Worm (Caenorhabditis elegans) whole organism, L3 larva: ENCODE measurements around the gene Y62H9A.13.

Experiments
- R02D3.7 ChIP-seq: fragments of 150-350 bp; optimal IDR thresholded peaks from 2 replicates; lab custom pipeline; 2014; ENCODE audit warnings: missing biosample characterization, missing genetic modification characterization
- ZK546.5 ChIP-seq: sonication (generic microtip); optimal IDR thresholded peaks from 2 replicates; lab custom pipeline; 2017; ENCODE audit warnings: missing biosample characterization, missing genetic modification characterization
- aly-2 ChIP-seq: fragments of 150-350 bp; optimal IDR thresholded peaks from 2 replicates; lab custom pipeline; 2014; ENCODE audit warnings: missing biosample characterization, missing genetic modification characterization
- ama-1 ChIP-seq: fragments of 150-350 bp; optimal IDR thresholded peaks from 2 replicates; lab custom pipeline; 2018
- ceh-16 ChIP-seq: sonication (generic microtip); optimal IDR thresholded peaks from 2 replicates; lab custom pipeline; 2017; ENCODE audit warnings: missing biosample characterization, missing genetic modification characterization
- ceh-28 ChIP-seq: fragments of 150-350 bp; optimal IDR thresholded peaks from 2 replicates; lab custom pipeline; 2014; ENCODE audit warnings: missing biosample characterization, missing genetic modification reagents, missing genetic modification characterization
- ceh-82 ChIP-seq: fragments of 150-350 bp; optimal IDR thresholded peaks from 2 replicates; lab custom pipeline; 2014; ENCODE audit warnings: missing biosample characterization, missing genetic modification characterization
- ceh-9 ChIP-seq: sonication (generic microtip); optimal IDR thresholded peaks from 2 replicates; lab custom pipeline; 2018; ENCODE audit warnings: missing biosample characterization, missing genetic modification characterization
- daf-12 ChIP-seq: fragments of 150-350 bp; optimal IDR thresholded peaks from 2 replicates; lab custom pipeline; 2014; ENCODE audit warnings: missing biosample characterization, missing genetic modification reagents, missing genetic modification characterization
- egl-27 ChIP-seq: sonication (generic microtip); optimal IDR thresholded peaks from 4 replicates; lab custom pipeline; 2017; ENCODE audit warnings: missing biosample characterization, missing genetic modification reagents, missing genetic modification characterization
- egl-5 ChIP-seq: fragments of 150-350 bp; optimal IDR thresholded peaks from 2 replicates; lab custom pipeline; 2017; ENCODE audit warnings: missing biosample characterization, missing genetic modification reagents, missing genetic modification characterization, inconsistent platforms
- elt-1 ChIP-seq: fragments of 150-350 bp; optimal IDR thresholded peaks from 2 replicates; lab custom pipeline; 2014; ENCODE audit warnings: missing biosample characterization, missing genetic modification characterization
- elt-2 ChIP-seq: sonication (generic microtip); optimal IDR thresholded peaks from 2 replicates; lab custom pipeline; 2016; ENCODE audit warnings: missing genetic modification reagents, mild to moderate bottlenecking, missing genetic modification characterization, missing compliant biosample characterization
- elt-3 ChIP-seq, 3 experiments: fragments of 150-350 bp in 1 of 3; sonication (generic microtip) in 2 of 3; optimal IDR thresholded peaks; 2 replicates in 2 of 3; 4 replicates in 1 of 3; lab custom pipeline; 2014 to 2017; ENCODE audit warnings: missing biosample characterization in 3 of 3, missing genetic modification characterization in 3 of 3
- eor-1 ChIP-seq, 2 experiments: fragments of 150-350 bp; optimal IDR thresholded peaks; 2 replicates each; lab custom pipeline; 2014 to 2018; ENCODE audit warnings: missing biosample characterization in 2 of 2, missing genetic modification characterization in 2 of 2
- fkh-10 ChIP-seq: sonication (generic microtip); optimal IDR thresholded peaks from 2 replicates; lab custom pipeline; 2017; ENCODE audit warnings: missing biosample characterization, missing genetic modification reagents, missing genetic modification characterization
- fos-1 ChIP-seq: fragments of 150-350 bp; optimal IDR thresholded peaks from 2 replicates; lab custom pipeline; 2014; ENCODE audit warnings: missing biosample characterization, missing genetic modification characterization
- hmg-11 ChIP-seq: sonication (generic microtip); optimal IDR thresholded peaks from 2 replicates; lab custom pipeline; 2016; ENCODE audit warnings: missing genetic modification characterization, missing compliant biosample characterization
- jun-1 ChIP-seq: fragments of 150-350 bp; optimal IDR thresholded peaks from 2 replicates; lab custom pipeline; 2014; ENCODE audit warnings: missing biosample characterization, missing genetic modification reagents, missing genetic modification characterization
- lsy-12 ChIP-seq: sonication (generic microtip); optimal IDR thresholded peaks from 2 replicates; lab custom pipeline; 2016; ENCODE audit warnings: mild to moderate bottlenecking, missing genetic modification characterization, missing compliant biosample characterization
- mdl-1 ChIP-seq: fragments of 150-350 bp; optimal IDR thresholded peaks from 2 replicates; lab custom pipeline; 2014; ENCODE audit warnings: missing biosample characterization, missing genetic modification characterization
- mml-1 ChIP-seq: fragments of 150-350 bp; sonication (generic microtip); optimal IDR thresholded peaks from 3 replicates; lab custom pipeline; 2014; ENCODE audit warnings: missing biosample characterization, missing genetic modification characterization
- nfya-1 ChIP-seq: sonication (generic microtip); optimal IDR thresholded peaks from 2 replicates; lab custom pipeline; 2017; ENCODE audit warnings: missing genetic modification characterization, mild to moderate bottlenecking, missing compliant biosample characterization, antibody characterized with exemption, moderate library complexity; ENCODE audit not compliant: insufficient read depth
- nhr-12 ChIP-seq: fragments of 150-350 bp; optimal IDR thresholded peaks from 2 replicates; lab custom pipeline; 2014; ENCODE audit warnings: missing biosample characterization, missing genetic modification characterization
- nhr-23 ChIP-seq: fragments of 150-350 bp; optimal IDR thresholded peaks from 2 replicates; lab custom pipeline; 2014; ENCODE audit warnings: missing biosample characterization, missing genetic modification reagents, missing genetic modification characterization
- nhr-237 ChIP-seq: fragments of 150-350 bp; optimal IDR thresholded peaks from 2 replicates; lab custom pipeline; 2014; ENCODE audit warnings: missing biosample characterization, missing genetic modification characterization
- nhr-25 ChIP-seq: sonication (generic microtip); optimal IDR thresholded peaks from 2 replicates; lab custom pipeline; 2017; ENCODE audit warnings: missing biosample characterization, missing genetic modification characterization
- nhr-28 ChIP-seq: fragments of 150-350 bp; optimal IDR thresholded peaks from 2 replicates; lab custom pipeline; 2014; ENCODE audit warnings: missing biosample characterization, missing genetic modification characterization
- nhr-43 ChIP-seq: sonication (generic microtip); optimal IDR thresholded peaks from 2 replicates; lab custom pipeline; 2016; ENCODE audit warnings: mild to moderate bottlenecking, missing genetic modification characterization, missing compliant biosample characterization; ENCODE audit not compliant: poor library complexity, severe bottlenecking
- nhr-67 ChIP-seq: fragments of 150-350 bp; optimal IDR thresholded peaks from 2 replicates; lab custom pipeline; 2014; ENCODE audit warnings: missing biosample characterization, missing genetic modification characterization
- nhr-77 ChIP-seq: fragments of 150-350 bp; optimal IDR thresholded peaks from 2 replicates; lab custom pipeline; 2014; ENCODE audit warnings: missing biosample characterization, missing genetic modification characterization
- pha-4 ChIP-seq: fragments of 150-350 bp; optimal IDR thresholded peaks from 2 replicates; lab custom pipeline; 2014; ENCODE audit warnings: missing biosample characterization, missing genetic modification reagents, missing genetic modification characterization
- pqm-1 ChIP-seq: fragments of 150-350 bp; optimal IDR thresholded peaks from 2 replicates; lab custom pipeline; 2017; ENCODE audit warnings: missing biosample characterization, missing genetic modification characterization, inconsistent platforms
- sea-2 ChIP-seq: fragments of 150-350 bp; sonication (generic microtip); optimal IDR thresholded peaks from 4 replicates; lab custom pipeline; 2014; ENCODE audit warnings: missing biosample characterization, missing genetic modification reagents, missing genetic modification characterization
- skn-1 ChIP-seq: fragments of 150-350 bp; optimal IDR thresholded peaks from 2 replicates; lab custom pipeline; 2014; ENCODE audit warnings: missing biosample characterization, missing genetic modification characterization
- snpc-4 ChIP-seq: fragments of 150-350 bp; optimal IDR thresholded peaks from 2 replicates; lab custom pipeline; 2014; ENCODE audit warnings: missing biosample characterization, missing genetic modification characterization
- tbx-2 ChIP-seq: sonication (generic microtip); optimal IDR thresholded peaks from 2 replicates; lab custom pipeline; 2016; ENCODE audit warnings: mild to moderate bottlenecking, missing genetic modification characterization, missing compliant biosample characterization
- unc-39 ChIP-seq: sonication (generic microtip); optimal IDR thresholded peaks from 4 replicates; lab custom pipeline; 2017; ENCODE audit warnings: missing biosample characterization, missing genetic modification characterization
- unc-62 ChIP-seq: fragments of 150-350 bp; sonication (generic microtip); optimal IDR thresholded peaks from 4 replicates; lab custom pipeline; 2014; ENCODE audit warnings: missing biosample characterization, missing genetic modification reagents, missing genetic modification characterization
- zag-1 ChIP-seq: fragments of 150-350 bp; optimal IDR thresholded peaks from 2 replicates; lab custom pipeline; 2014; ENCODE audit warnings: missing biosample characterization, missing genetic modification characterization
- ztf-11 ChIP-seq: fragments of 150-350 bp; optimal IDR thresholded peaks from 2 replicates; lab custom pipeline; 2014; ENCODE audit warnings: missing biosample characterization, missing genetic modification characterization
- ztf-4 ChIP-seq: fragments of 150-350 bp; optimal IDR thresholded peaks from 2 replicates; lab custom pipeline; 2014; ENCODE audit warnings: missing biosample characterization, missing genetic modification characterization

The Y62H9A.13 gene

ce11 chrX:11925243-11925642 is 8.4 kb downstream of the Y62H9A.13 start:
- no peak for TF ChIP-seq hmg-11 (tag; lab: Kevin White, UChicago)
- no peak for TF ChIP-seq egl-5 (tag; lab: Kevin White, UChicago)
- no peak for TF ChIP-seq nhr-23 (tag; lab: Kevin White, UChicago)
- no peak for TF ChIP-seq nhr-67
- no peak for TF ChIP-seq nhr-28 (tag; lab: Kevin White, UChicago)
- no peak for TF ChIP-seq ceh-28 (tag; lab: Kevin White, UChicago)
- peak; percentile 3 for TF ChIP-seq pqm-1 (tag; lab: Kevin White, UChicago)
- no peak for TF ChIP-seq sea-2 (GFP tag; lab: Kevin White, UChicago)
- TF ChIP-seq elt-2 (tag; lab: Kevin White, UChicago): peak; percentile 77
- TF ChIP-seq fkh-10 (GFP tag; lab: Kevin White, UChicago): no peak
- TF ChIP-seq ama-1 (lab: Kevin White, UChicago): no peak
- no peak for TF ChIP-seq nhr-77 (tag; lab: Kevin White, UChicago)
- no peak for TF ChIP-seq nhr-237 (tag; lab: Kevin White, UChicago)
- no peak for TF ChIP-seq lsy-12 (tag; lab: Kevin White, UChicago)
- no peak for TF ChIP-seq elt-1 (tag; lab: Kevin White, UChicago)
- TF ChIP-seq R02D3.7 (tag; lab: Kevin White, UChicago): no peak

ce11 chrX:11927585-11927984 is 10.8 kb downstream of the Y62H9A.13 start, which contains the start of gene F55G7.4:
Gene F55G7.4, plus strand, starts transcription at chrX:11927885.
- TF ChIP-seq eor-1 (tag; optimal IDR thresholded peaks at IDR 0.05; lab: Kevin White, UChicago) (no peak), nhr-28 (tag; lab: Kevin White, UChicago) (no peak), unc-62 (GFP tag; lab: Kevin White, UChicago) (no peak), snpc-4 (tag; lab: Kevin White, UChicago) (no peak), nhr-12 (tag; lab: Kevin White, UChicago) (no peak), pqm-1 (tag; lab: Kevin White, UChicago) (no peak), ztf-11 (no peak)

ce11 chrX:11931559-11931958 is 14.8 kb downstream of the Y62H9A.13 start, which contains the start of gene dot-1.4:
Gene dot-1.4, minus strand, starts transcription at chrX:11931659.
- TF ChIP-seq nhr-12 (tag; lab: Kevin White, UChicago) (no peak), egl-5 (tag; lab: Kevin White, UChicago) (no peak), elt-2 (tag; lab: Kevin White, UChicago) (no peak), ceh-28 (tag; lab: Kevin White, UChicago) (no peak), nhr-77 (tag; lab: Kevin White, UChicago) (no peak), ceh-82 (no peak), zag-1 (tag; lab: Kevin White, UChicago) (no peak), nfya-1 (tag; lab: Kevin White, UChicago) (no peak)

- TF ChIP-seq aly-2 (tag; lab: Kevin White, UChicago) (no peak), nhr-12 (tag; lab: Kevin White, UChicago) (no peak), mdl-1 (tag; lab: Kevin White, UChicago) (no peak), nhr-23 (tag; lab: Kevin White, UChicago) (no peak), unc-62 (GFP tag; lab: Kevin White, UChicago) (no peak)
These were observed 16.7 kb downstream of the Y62H9A.13 start for ce11 chrX:11933547-11933946.

ce11 chrX:11934933-11935332 is 18.1 kb downstream of the Y62H9A.13 start:
- TF ChIP-seq jun-1 (tag; lab: Kevin White, UChicago) (peak; percentile 15), nhr-237 (tag; lab: Kevin White, UChicago) (no peak), hmg-11 (tag; lab: Kevin White, UChicago) (peak; percentile 91), tbx-2 (tag; lab: Kevin White, UChicago) (peak; percentile 68), ZK546.5 (tag; lab: Kevin White, UChicago) (no peak), ceh-9 (tag; lab: Kevin White, UChicago) (no peak), fos-1 (tag; lab: Kevin White, UChicago) (no peak), elt-2 (tag; lab: Kevin White, UChicago) (peak; percentile 37), egl-27 (tag; lab: Kevin White, UChicago) (no peak), nhr-12 (tag; lab: Kevin White, UChicago) (no peak), pha-4 (tag; lab: Kevin White, UChicago) (peak; percentile 56), unc-39 (tag; lab: Kevin White, UChicago) (no peak), fkh-10 (GFP tag; lab: Kevin White, UChicago) (no peak), elt-1 (tag; lab: Kevin White, UChicago) (no peak), ceh-16 (tag; lab: Kevin White, UChicago) (no peak), sea-2 (GFP tag; lab: Kevin White, UChicago) (no peak), daf-12 (tag; lab: Kevin White, UChicago) (no peak), nhr-28 (tag; lab: Kevin White, UChicago) (no peak), ama-1 (lab: Kevin White, UChicago) (no peak), eor-1 (tag; optimal IDR thresholded peaks at IDR 0.05; lab: Kevin White, UChicago) (no peak), egl-5 (tag; lab: Kevin White, UChicago) (no peak), unc-62 (GFP tag; lab: Kevin White, UChicago) (no peak), nhr-43 (peak; percentile 58), pqm-1 (tag; lab: Kevin White, UChicago) (no peak), ztf-11 (no peak), ztf-4 (tag; lab: Kevin White, UChicago) (no peak), ceh-28 (tag; lab: Kevin White, UChicago) (peak; percentile 38), skn-1 (peak; percentile 20), nhr-25 (tag; lab: Kevin White, UChicago) (no peak), elt-3 (tag; optimal IDR thresholded peaks at IDR 0.05; lab: Kevin White, UChicago) (no peak), mml-1 (no peak), aly-2 (tag; lab: Kevin White, UChicago) (no peak)
